Fruit fly (Drosophila melanogaster) S2 (cell line): ENCODE measurements around the gene Dsp1.

Source experiments
- CG8478 ChIP-seq: fragments of >200 bp; optimal IDR thresholded peaks from 2 replicates; lab custom pipeline; 2018
- CTCF ChIP-seq, 2 experiments: fragments of >200 bp; optimal IDR thresholded peaks; 2 replicates each; lab custom pipeline; 2018

- TF ChIP-seq CTCF (optimal IDR thresholded peaks at IDR 0.05; lab: Kevin White, UChicago) (no peak), CG8478 (lab: Kevin White, UChicago) (no peak)
These were observed 13.1 kb upstream of the Dsp1 start, which contains the start of gene Cyp1 for dm6 chrX:16320197-16320921.
